Worm (Caenorhabditis elegans): Measurements from ENCODE around the gene acer-1.

acer-1 gene

DNA sequence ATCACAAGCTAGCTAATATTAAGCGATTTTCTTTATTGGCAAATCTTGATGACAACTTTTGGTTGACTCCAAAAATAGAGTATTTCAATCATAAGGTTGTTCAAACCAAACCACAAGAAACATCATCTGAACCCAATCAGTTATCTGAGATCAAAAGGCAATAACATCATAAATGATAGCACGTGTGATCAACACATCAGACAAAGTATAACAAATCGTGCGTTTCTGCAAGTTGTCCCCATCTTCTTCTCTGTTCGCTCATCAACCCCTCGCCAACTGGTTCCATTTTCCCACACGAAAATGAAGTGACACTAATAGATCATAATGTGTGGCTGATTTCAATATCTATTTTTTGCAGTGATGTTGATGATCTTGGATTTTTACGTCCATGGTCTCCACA is 40.9 kb downstream of the acer-1 start (continued):
- peak; percentile 40 for TF ChIP-seq egl-27 (tag; optimal IDR thresholded peaks at IDR 0.05)
- TF ChIP-seq rbr-2 (tag; optimal IDR thresholded peaks at IDR 0.05): no peak
- TF ChIP-seq hlh-30 (tag; optimal IDR thresholded peaks at IDR 0.05; ENCODE audit: insufficient read depth): peak; percentile 89
- no peak for TF ChIP-seq zip-11 (GFP tag; IDR thresholded peaks at IDR 0.05)
- no peak for TF ChIP-seq unc-130 (GFP tag; optimal IDR thresholded peaks at IDR 0.05)
- peak; percentile 97 for TF ChIP-seq aha-1 (tag)
- TF ChIP-seq nhr-77 (tag; optimal IDR thresholded peaks at IDR 0.05): peak; percentile 76
- no peak for TF ChIP-seq ceh-62 (tag; optimal IDR thresholded peaks at IDR 0.05)
- peak; percentile 52 for TF ChIP-seq dmd-6 (GFP tag; IDR thresholded peaks at IDR 0.05)
- peak; percentile 41; the same call in 1 of the 2 replicates for TF ChIP-seq ceh-20 (GFP tag; IDR thresholded peaks at IDR 0.05)
- TF ChIP-seq hmg-1.1 (GFP tag; IDR thresholded peaks at IDR 0.05): 0 out of 2 replicates have a peak, but pooled peaks have one; percentile 13
- peak; percentile 76 for TF ChIP-seq nhr-11 (tag; optimal IDR thresholded peaks at IDR 0.05)
- TF ChIP-seq cey-2 (tag; optimal IDR thresholded peaks at IDR 0.05; ENCODE audit: borderline replicate concordance, insufficient read depth): peak; percentile 84
- TF ChIP-seq dve-1 (tag; optimal IDR thresholded peaks at IDR 0.05; ENCODE audit: insufficient read depth): peak; percentile 17
- no peak for TF ChIP-seq unc-39 (tag; optimal IDR thresholded peaks at IDR 0.05)
- TF ChIP-seq fos-1 (tag; optimal IDR thresholded peaks at IDR 0.05): no peak
- no peak for TF ChIP-seq lin-13 (GFP tag; optimal IDR thresholded peaks at IDR 0.05)
- TF ChIP-seq hlh-11 (tag; optimal IDR thresholded peaks at IDR 0.05): peak; percentile 89
- no peak for TF ChIP-seq tag-97 (GFP tag; IDR thresholded peaks at IDR 0.05)
- TF ChIP-seq F37D6.2 (tag; optimal IDR thresholded peaks at IDR 0.05): no peak
- TF ChIP-seq mxl-3 (GFP tag; optimal IDR thresholded peaks at IDR 0.05): peak; percentile 81
- peak in 1 of 2 experiments; percentile 67 for TF ChIP-seq daf-16 (GFP tag; optimal IDR thresholded peaks at IDR 0.05)
- no peak for TF ChIP-seq daf-16 (tag; optimal IDR thresholded peaks at IDR 0.05)
- peak; percentile 3 for TF ChIP-seq nhr-76 (tag; optimal IDR thresholded peaks at IDR 0.05)
- TF ChIP-seq unc-62 (GFP tag; optimal IDR thresholded peaks at IDR 0.05 in 1 of 2): peak in 1 of 2 experiments; percentile 99
- no peak for TF ChIP-seq unc-62 (tag; optimal IDR thresholded peaks at IDR 0.05)
- peak; percentile 73 to 97 for TF ChIP-seq mdl-1 (tag; optimal IDR thresholded peaks at IDR 0.05)
- TF ChIP-seq ztf-11 (tag; optimal IDR thresholded peaks at IDR 0.05): no peak
- TF ChIP-seq mep-1 (tag; optimal IDR thresholded peaks at IDR 0.05): peak; percentile 54
- TF ChIP-seq T26A8.4 (GFP tag; IDR thresholded peaks at IDR 0.05): 0 out of 2 replicates have a peak, but pooled peaks have one; percentile 20
- TF ChIP-seq hif-1 (tag; optimal IDR thresholded peaks at IDR 0.05): peak in 1 of 2 experiments; percentile 80

DNA sequence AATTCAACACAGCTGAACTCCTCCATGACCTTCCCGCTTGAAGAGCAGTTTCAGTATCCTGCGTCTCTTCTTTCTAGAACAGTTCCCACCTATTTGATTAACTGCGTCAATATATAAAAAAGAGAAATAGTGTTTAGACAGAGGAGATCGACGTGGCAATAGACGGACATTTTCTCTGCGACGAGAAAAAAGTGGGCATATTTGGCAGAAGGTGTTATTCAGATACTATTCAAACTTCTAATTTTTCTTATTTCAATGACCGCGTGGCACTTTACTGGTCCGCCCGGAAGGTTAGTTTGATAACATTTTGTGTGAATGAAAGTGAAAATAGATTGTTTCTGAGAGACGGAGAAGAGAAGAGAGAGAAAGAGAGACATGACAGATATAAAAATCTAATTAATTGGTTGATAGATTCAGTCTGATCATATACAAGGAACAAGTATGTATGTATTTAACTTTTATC is 42.3 kb downstream of the acer-1 start, which contains the start of gene tbc-6:
Gene tbc-6 (plus strand): TSS at position 208 of the 463 bp plus-strand sequence.
- TF ChIP-seq dmd-6 (GFP tag; IDR thresholded peaks at IDR 0.05) (peak; percentile 58; the same call in 1 of the 2 replicates), ama-1 (optimal IDR thresholded peaks at IDR 0.05) (peak; percentile 36), ceh-20 (GFP tag; IDR thresholded peaks at IDR 0.05) (0 out of 2 replicates have a peak, but pooled peaks have one; percentile 44), unc-62 (GFP tag; optimal IDR thresholded peaks at IDR 0.05 in 1 of 2) (peak in 1 of 2 experiments; percentile 84), unc-62 (tag; optimal IDR thresholded peaks at IDR 0.05) (no peak), cey-2 (tag; optimal IDR thresholded peaks at IDR 0.05; ENCODE audit: borderline replicate concordance, insufficient read depth) (peak; percentile 59), nhr-6 (tag; optimal IDR thresholded peaks at IDR 0.05) (peak; percentile 26), nhr-48 (tag; optimal IDR thresholded peaks at IDR 0.05) (peak; percentile 30), mxl-3 (GFP tag; optimal IDR thresholded peaks at IDR 0.05) (peak; percentile 71), daf-12 (tag; optimal IDR thresholded peaks at IDR 0.05) (no peak), spr-1 (tag; optimal IDR thresholded peaks at IDR 0.05) (no peak), hlh-11 (tag; optimal IDR thresholded peaks at IDR 0.05) (peak; percentile 77), attf-4 (tag; optimal IDR thresholded peaks at IDR 0.05) (peak; percentile 44), ctbp-1 (GFP tag; IDR thresholded peaks at IDR 0.05) (no peak), hmg-1.1 (GFP tag; IDR thresholded peaks at IDR 0.05) (0 out of 2 replicates have a peak, but pooled peaks have one; percentile 24), nhr-77 (tag; optimal IDR thresholded peaks at IDR 0.05) (peak; percentile 4), lsy-2 (tag; optimal IDR thresholded peaks at IDR 0.05) (peak; percentile 55 to 56), duxl-1 (tag; optimal IDR thresholded peaks at IDR 0.05; ENCODE audit: poor library complexity) (no peak), mes-2 (tag; optimal IDR thresholded peaks at IDR 0.05; ENCODE audit: poor library complexity, severe bottlenecking) (peak; percentile 29), nhr-11 (tag; optimal IDR thresholded peaks at IDR 0.05) (peak; percentile 31), zip-2 (tag; optimal IDR thresholded peaks at IDR 0.05) (no peak), dve-1 (tag; optimal IDR thresholded peaks at IDR 0.05; ENCODE audit: insufficient read depth) (peak; percentile 54), aly-2 (tag; optimal IDR thresholded peaks at IDR 0.05) (peak; percentile 93), T20F7.1 (GFP tag; optimal IDR thresholded peaks at IDR 0.05) (peak; percentile 13), mep-1 (tag; optimal IDR thresholded peaks at IDR 0.05) (peak; percentile 53), daf-16 (GFP tag; optimal IDR thresholded peaks at IDR 0.05) (no peak), daf-16 (tag; optimal IDR thresholded peaks at IDR 0.05) (peak; percentile 23), daf-19 (GFP tag; conservative IDR thresholded peaks at IDR 0.05) (0 out of 2 replicates have a peak, but pooled peaks have one; percentile 48), nhr-10 (tag; optimal IDR thresholded peaks at IDR 0.05) (peak; percentile 89), mdl-1 (tag; optimal IDR thresholded peaks at IDR 0.05) (peak; percentile 65 to 78), aha-1 (tag) (peak; percentile 74), ceh-44 (GFP tag; IDR thresholded peaks at IDR 0.05) (no peak)

Measured in whole organism, L4 larva.